Worm (Caenorhabditis elegans) whole organism, L4 larva: Measurements from ENCODE around the gene spp-26.

Experiments
- fkh-10 ChIP-seq: fragments of 150-350 bp; optimal IDR thresholded peaks from 2 replicates; lab custom pipeline; 2014; ENCODE audit warnings: missing biosample characterization, missing genetic modification reagents, missing genetic modification characterization
- nhr-11 ChIP-seq: fragments of 150-350 bp; optimal IDR thresholded peaks from 2 replicates; lab custom pipeline; 2014; ENCODE audit warnings: missing biosample characterization, missing genetic modification characterization

DNA sequence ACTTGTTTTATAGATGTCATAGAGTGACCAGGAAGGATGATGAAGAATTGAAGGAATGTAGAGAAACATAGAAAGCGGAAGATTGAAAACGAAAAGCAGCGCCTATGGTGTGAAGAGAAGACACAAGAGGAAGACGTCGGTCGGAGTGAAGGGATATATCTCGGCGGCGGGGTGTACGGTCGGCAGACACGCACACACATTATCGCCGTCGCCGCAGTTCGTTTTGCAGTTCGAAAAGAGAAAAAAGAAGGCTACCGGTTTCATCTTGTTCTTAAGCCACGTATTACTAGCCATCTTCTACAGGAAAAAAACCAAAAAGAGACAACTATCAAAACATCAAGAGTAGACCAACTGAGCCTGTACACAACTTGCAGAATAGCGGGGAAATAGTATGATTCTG lies 45.6 kb downstream of the spp-26 start:
- TF ChIP-seq nhr-11 (tag; lab: Kevin White, UChicago) (no peak), fkh-10 (GFP tag; lab: Kevin White, UChicago) (no peak)
